In the genomic region with DNA sequence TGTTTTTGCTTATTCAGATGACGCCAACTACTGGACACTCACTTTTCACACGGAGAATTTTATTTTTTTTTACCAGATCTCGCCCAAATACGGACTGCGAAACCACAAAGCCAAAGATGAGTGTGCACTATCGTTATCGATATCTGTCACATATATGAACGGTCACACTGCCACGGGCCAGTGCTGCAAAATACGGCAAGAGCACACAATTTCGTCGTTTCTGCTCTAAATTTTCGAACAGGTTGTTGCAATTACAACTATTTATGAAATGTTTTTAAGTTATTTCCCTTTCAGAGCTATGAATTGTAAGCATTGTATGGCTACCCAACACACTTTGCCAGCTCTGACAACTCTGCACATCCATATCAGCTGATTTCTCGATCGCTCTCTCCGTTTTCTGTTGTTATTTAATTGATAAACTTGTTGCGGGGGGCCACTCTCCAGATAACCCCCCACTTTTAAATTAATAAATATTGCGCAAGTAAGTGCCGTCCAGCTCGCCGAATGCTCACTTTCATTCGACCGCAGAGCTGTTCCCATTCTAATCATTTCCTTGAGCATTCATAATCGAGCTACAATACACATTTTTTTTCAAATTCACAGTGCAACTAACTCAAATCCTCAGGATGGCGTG, we compare ENCODE assay signal across 1 fruit fly cellular context.
TF ChIP-seq lines count a peak whose summit lies in the region.

A gene (minus strand): TSS at position 134 of the 634 bp plus-strand sequence.
A gene (plus strand): TSS at position 222 of the 634 bp plus-strand sequence.

TF ChIP-seq in whole organism, embryonic, 481 proteins besides CTCF, POLR2A, EP300 and RAD21 (continued from another document and continues in another):
- TF ChIP-seq bbx (GFP tag; IDR thresholded peaks at IDR 0.05; lab: Robert Waterston, UW; ENCODE audit: partially characterized antibody) (peak; percentile 61), CG12219 (GFP tag; optimal IDR thresholded peaks at IDR 0.05; lab: Kevin White, UChicago) (no peak), so (GFP tag; IDR thresholded peaks at IDR 0.05; lab: Robert Waterston, UW) (no peak), tin (GFP tag; optimal IDR thresholded peaks at IDR 0.05; lab: Kevin White, UChicago) (peak; percentile 52), Blimp-1 (GFP tag; optimal IDR thresholded peaks at IDR 0.05; lab: Kevin White, UChicago) (no peak), abd-A (tag; optimal IDR thresholded peaks at IDR 0.05; lab: Kevin White, UChicago) (no peak), CG32772 (GFP tag; IDR thresholded peaks at IDR 0.05; lab: Robert Waterston, UW) (no peak), fd96Cb (tag; optimal IDR thresholded peaks at IDR 0.05; lab: Kevin White, UChicago) (peak; percentile 15), CG6683 (GFP tag; optimal IDR thresholded peaks at IDR 0.05; lab: Kevin White, UChicago) (no peak), hb (GFP tag; IDR thresholded peaks at IDR 0.05; lab: Robert Waterston, UW; ENCODE audit: partially characterized antibody) (no peak), CG18262 (tag; optimal IDR thresholded peaks at IDR 0.05; lab: Kevin White, UChicago) (no peak), psq (GFP tag; optimal IDR thresholded peaks at IDR 0.05; lab: Kevin White, UChicago) (peak; percentile 15), CG14050 (GFP tag; IDR thresholded peaks at IDR 0.05; lab: Robert Waterston, UW) (no peak), prd (optimal IDR thresholded peaks at IDR 0.05; lab: Kevin White, UChicago) (no peak), prd (GFP tag; IDR thresholded peaks at IDR 0.05; lab: Robert Waterston, UW) (peak; percentile 52; the same call in 1 of the 3 replicates), ci (GFP tag; IDR thresholded peaks at IDR 0.05; lab: Robert Waterston, UW) (peak; percentile 56; the same call in 1 of the 3 replicates), Dad (GFP tag; optimal IDR thresholded peaks at IDR 0.05; lab: Kevin White, UChicago) (no peak), usp (GFP tag; optimal IDR thresholded peaks at IDR 0.05; lab: Kevin White, UChicago) (no peak), CG4617 (GFP tag; optimal IDR thresholded peaks at IDR 0.05; lab: Kevin White, UChicago; ENCODE audit: borderline replicate concordance) (peak; percentile 85), phol (tag; optimal IDR thresholded peaks at IDR 0.05; lab: Kevin White, UChicago) (peak; percentile 61), CG8924 (tag; optimal IDR thresholded peaks at IDR 0.05; lab: Kevin White, UChicago) (peak; percentile 43), Bdp1 (GFP tag; optimal IDR thresholded peaks at IDR 0.05; lab: Kevin White, UChicago) (no peak), sqz (GFP tag; optimal IDR thresholded peaks at IDR 0.05; lab: Kevin White, UChicago) (no peak), luna (GFP tag; optimal IDR thresholded peaks at IDR 0.05; lab: Kevin White, UChicago) (peak; percentile 9), pb (GFP tag; optimal IDR thresholded peaks at IDR 0.05; lab: Kevin White, UChicago) (no peak), CG12104 (GFP tag; optimal IDR thresholded peaks at IDR 0.05; lab: Kevin White, UChicago) (no peak), amos (GFP tag; IDR thresholded peaks at IDR 0.05; lab: Robert Waterston, UW; ENCODE audit: partially characterized antibody) (peak; percentile 67; the same call in 1 of the 2 replicates), slou (GFP tag; optimal IDR thresholded peaks at IDR 0.05; lab: Kevin White, UChicago) (peak; percentile 6), fd3F (GFP tag; optimal IDR thresholded peaks at IDR 0.05; lab: Kevin White, UChicago) (no peak), gcm (GFP tag; optimal IDR thresholded peaks at IDR 0.05; lab: Kevin White, UChicago) (no peak), pan (optimal IDR thresholded peaks at IDR 0.05; lab: Kevin White, UChicago) (no peak), pan (GFP tag; optimal IDR thresholded peaks at IDR 0.05 in 1 of 2, IDR thresholded peaks at IDR 0.05 in 1 of 2) (peak in 1 of 2 experiments; percentile 30), HLHmδ (GFP tag; optimal IDR thresholded peaks at IDR 0.05; lab: Kevin White, UChicago) (no peak), CG6175 (GFP tag; IDR thresholded peaks at IDR 0.05; lab: Robert Waterston, UW) (no peak), E2f1 (GFP tag; IDR thresholded peaks at IDR 0.05; lab: Robert Waterston, UW) (no peak), ERR (GFP tag; optimal IDR thresholded peaks at IDR 0.05; lab: Kevin White, UChicago) (peak; percentile 91), CG8388 (GFP tag; optimal IDR thresholded peaks at IDR 0.05; lab: Kevin White, UChicago) (no peak), Dll (GFP tag; IDR thresholded peaks at IDR 0.05; lab: Robert Waterston, UW; ENCODE audit: partially characterized antibody) (peak; percentile 69), disco-r (GFP tag; optimal IDR thresholded peaks at IDR 0.05; lab: Kevin White, UChicago) (no peak), Oaz (GFP tag; IDR thresholded peaks at IDR 0.05; lab: Robert Waterston, UW) (no peak), Xrp1 (GFP tag; IDR thresholded peaks at IDR 0.05; lab: Robert Waterston, UW) (peak; percentile 46; the same call in 1 of the 2 replicates), btn (GFP tag; optimal IDR thresholded peaks at IDR 0.05; lab: Kevin White, UChicago) (no peak), CG30403 (GFP tag; optimal IDR thresholded peaks at IDR 0.05; lab: Kevin White, UChicago) (peak; percentile 62), NK7.1 (GFP tag; optimal IDR thresholded peaks at IDR 0.05; lab: Kevin White, UChicago) (no peak), otp (GFP tag; IDR thresholded peaks at IDR 0.05; lab: Robert Waterston, UW) (no peak), crc (GFP tag; optimal IDR thresholded peaks at IDR 0.05; lab: Kevin White, UChicago) (peak; percentile 23), CG1024 (GFP tag; IDR thresholded peaks at IDR 0.05; lab: Robert Waterston, UW) (peak; percentile 43), CG2202 (tag; optimal IDR thresholded peaks at IDR 0.05; lab: Kevin White, UChicago) (no peak), CG1233 (GFP tag; optimal IDR thresholded peaks at IDR 0.05; lab: Kevin White, UChicago) (peak; percentile 36), Dek (tag; optimal IDR thresholded peaks at IDR 0.05; lab: Kevin White, UChicago) (no peak), E2f2 (GFP tag; IDR thresholded peaks at IDR 0.05; lab: Robert Waterston, UW) (peak; percentile 63), chinmo (GFP tag; IDR thresholded peaks at IDR 0.05; lab: Robert Waterston, UW; ENCODE audit: partially characterized antibody) (no peak), Six4 (GFP tag; optimal IDR thresholded peaks at IDR 0.05; lab: Kevin White, UChicago) (peak; percentile 11), CG33213 (GFP tag; optimal IDR thresholded peaks at IDR 0.05; lab: Kevin White, UChicago) (peak; percentile 48), gcm2 (GFP tag; optimal IDR thresholded peaks at IDR 0.05; lab: Kevin White, UChicago) (no peak), Kr (GFP tag; optimal IDR thresholded peaks at IDR 0.05; lab: Kevin White, UChicago) (no peak), lola (GFP tag; optimal IDR thresholded peaks at IDR 0.05; lab: Kevin White, UChicago) (no peak), NC2β (GFP tag; optimal IDR thresholded peaks at IDR 0.05; lab: Kevin White, UChicago) (peak; percentile 29), bcd (GFP tag; optimal IDR thresholded peaks at IDR 0.05; lab: Kevin White, UChicago) (peak; percentile 53), grn (GFP tag; optimal IDR thresholded peaks at IDR 0.05; lab: Kevin White, UChicago) (peak; percentile 17), CG31441 (GFP tag; IDR thresholded peaks at IDR 0.05; lab: Robert Waterston, UW) (no peak), da (GFP tag; optimal IDR thresholded peaks at IDR 0.05; lab: Kevin White, UChicago) (no peak), ash1 (GFP tag; optimal IDR thresholded peaks at IDR 0.05; lab: Kevin White, UChicago) (no peak), Hsf (GFP tag; optimal IDR thresholded peaks at IDR 0.05; lab: Kevin White, UChicago) (peak; percentile 35), CG13123 (GFP tag; optimal IDR thresholded peaks at IDR 0.05; lab: Kevin White, UChicago) (no peak), gce (GFP tag; IDR thresholded peaks at IDR 0.05; lab: Robert Waterston, UW) (no peak), Doc2 (GFP tag; IDR thresholded peaks at IDR 0.05; lab: Robert Waterston, UW) (no peak), mirr (GFP tag; optimal IDR thresholded peaks at IDR 0.05; lab: Kevin White, UChicago) (no peak), CG11085 (GFP tag; IDR thresholded peaks at IDR 0.05; lab: Robert Waterston, UW) (peak; percentile 37; the same call in 1 of the 2 replicates), caup (GFP tag; optimal IDR thresholded peaks at IDR 0.05; lab: Kevin White, UChicago; ENCODE audit: severe bottlenecking) (peak; percentile 42), oc (tag; optimal IDR thresholded peaks at IDR 0.05; lab: Kevin White, UChicago) (no peak), CG17186 (GFP tag; optimal IDR thresholded peaks at IDR 0.05; lab: Kevin White, UChicago) (peak; percentile 68), jing (GFP tag; optimal IDR thresholded peaks at IDR 0.05; lab: Kevin White, UChicago) (no peak), Trl (optimal IDR thresholded peaks at IDR 0.05; lab: Kevin White, UChicago) (peak in 1 of 2 experiments; percentile 55), Trl (GFP tag; optimal IDR thresholded peaks at IDR 0.05; lab: Kevin White, UChicago) (peak; percentile 21), CG17385 (GFP tag; optimal IDR thresholded peaks at IDR 0.05; lab: Kevin White, UChicago) (no peak), CG14667 (GFP tag; IDR thresholded peaks at IDR 0.05; lab: Robert Waterston, UW) (no peak), CG13624 (GFP tag; optimal IDR thresholded peaks at IDR 0.05; lab: Kevin White, UChicago) (peak; percentile 77), CG11247 (GFP tag; IDR thresholded peaks at IDR 0.05; lab: Robert Waterston, UW) (0 out of 2 replicates have a peak, but pooled peaks have one; percentile 10), CG8089 (GFP tag; optimal IDR thresholded peaks at IDR 0.05; lab: Kevin White, UChicago) (peak; percentile 20), CG3726 (GFP tag; IDR thresholded peaks at IDR 0.05; lab: Robert Waterston, UW) (no peak), Hey (tag; optimal IDR thresholded peaks at IDR 0.05; lab: Kevin White, UChicago) (no peak), ham (GFP tag; IDR thresholded peaks at IDR 0.05; lab: Robert Waterston, UW) (no peak), CG3163 (GFP tag; optimal IDR thresholded peaks at IDR 0.05; lab: Kevin White, UChicago) (peak; percentile 15), grau (tag; optimal IDR thresholded peaks at IDR 0.05; lab: Kevin White, UChicago) (peak; percentile 37), Mad (GFP tag; optimal IDR thresholded peaks at IDR 0.05; lab: Kevin White, UChicago) (peak; percentile 25), wek (GFP tag; optimal IDR thresholded peaks at IDR 0.05; lab: Kevin White, UChicago) (no peak), CG10431 (GFP tag; optimal IDR thresholded peaks at IDR 0.05; lab: Kevin White, UChicago) (peak; percentile 73), CkIIα-i1 (GFP tag; IDR thresholded peaks at IDR 0.05; lab: Robert Waterston, UW) (no peak), CG8281 (tag; optimal IDR thresholded peaks at IDR 0.05; lab: Kevin White, UChicago) (no peak), CG11456 (GFP tag; IDR thresholded peaks at IDR 0.05; lab: Robert Waterston, UW) (peak; percentile 58; the same call in 1 of the 3 replicates), Sry-δ (GFP tag; optimal IDR thresholded peaks at IDR 0.05; lab: Kevin White, UChicago) (peak; percentile 86), bigmax (GFP tag; optimal IDR thresholded peaks at IDR 0.05; lab: Kevin White, UChicago) (peak; percentile 46), CG2889 (GFP tag; IDR thresholded peaks at IDR 0.05; lab: Robert Waterston, UW) (no peak), wdn (GFP tag; IDR thresholded peaks at IDR 0.05; lab: Robert Waterston, UW) (0 out of 2 replicates have a peak, but pooled peaks have one; percentile 2), croc (GFP tag; conservative IDR thresholded peaks at IDR 0.05; lab: Robert Waterston, UW) (no peak), Bteb2 (GFP tag; optimal IDR thresholded peaks at IDR 0.05; lab: Kevin White, UChicago) (no peak), CG2712 (tag; optimal IDR thresholded peaks at IDR 0.05; lab: Kevin White, UChicago) (peak; percentile 28), CG10979 (tag; optimal IDR thresholded peaks at IDR 0.05; lab: Kevin White, UChicago) (no peak), dpn (GFP tag; optimal IDR thresholded peaks at IDR 0.05; lab: Kevin White, UChicago) (peak; percentile 59 to 67), klu (GFP tag; IDR thresholded peaks at IDR 0.05; lab: Robert Waterston, UW) (no peak), Neu2 (GFP tag; optimal IDR thresholded peaks at IDR 0.05; lab: Kevin White, UChicago; ENCODE audit: borderline replicate concordance) (no peak), H15 (GFP tag; IDR thresholded peaks at IDR 0.05; lab: Robert Waterston, UW) (no peak), vvl (GFP tag; IDR thresholded peaks at IDR 0.05; lab: Robert Waterston, UW) (peak; percentile 41), CG8765 (GFP tag; IDR thresholded peaks at IDR 0.05; lab: Robert Waterston, UW) (no peak), Med (GFP tag; lab: Kevin White, UChicago) (peak; percentile 94), CG11696 (GFP tag; IDR thresholded peaks at IDR 0.05; lab: Robert Waterston, UW) (no peak), CG11723 (GFP tag; optimal IDR thresholded peaks at IDR 0.05; lab: Kevin White, UChicago) (peak; percentile 17), CG2116 (GFP tag; optimal IDR thresholded peaks at IDR 0.05; lab: Kevin White, UChicago) (peak; percentile 87), Ravus (GFP tag; IDR thresholded peaks at IDR 0.05; lab: Robert Waterston, UW) (no peak), pfk (GFP tag; optimal IDR thresholded peaks at IDR 0.05; lab: Kevin White, UChicago) (no peak), lov (optimal IDR thresholded peaks at IDR 0.05; lab: Kevin White, UChicago) (no peak), lov (GFP tag; IDR thresholded peaks at IDR 0.05; lab: Robert Waterston, UW) (no peak), knrl (GFP tag; IDR thresholded peaks at IDR 0.05; lab: Robert Waterston, UW; ENCODE audit: partially characterized antibody) (peak; percentile 65), Tbp (GFP tag; optimal IDR thresholded peaks at IDR 0.05; lab: Kevin White, UChicago) (no peak), Hr51 (GFP tag; optimal IDR thresholded peaks at IDR 0.05; lab: Kevin White, UChicago) (peak in 1 of 2 experiments; percentile 14), CG15514 (GFP tag; optimal IDR thresholded peaks at IDR 0.05; lab: Kevin White, UChicago) (peak; percentile 68), trem (tag; optimal IDR thresholded peaks at IDR 0.05; lab: Kevin White, UChicago) (peak; percentile 41), ftz-f1 (GFP tag; optimal IDR thresholded peaks at IDR 0.05; lab: Kevin White, UChicago) (no peak), Hr3 (GFP tag; optimal IDR thresholded peaks at IDR 0.05; lab: Kevin White, UChicago) (peak; percentile 18), CG17802 (tag; optimal IDR thresholded peaks at IDR 0.05; lab: Kevin White, UChicago) (no peak), ro (GFP tag; IDR thresholded peaks at IDR 0.05; lab: Robert Waterston, UW) (no peak), CG7928 (GFP tag; optimal IDR thresholded peaks at IDR 0.05; lab: Kevin White, UChicago) (no peak), CG10267 (tag; optimal IDR thresholded peaks at IDR 0.05; lab: Kevin White, UChicago) (peak; percentile 94), chn (GFP tag; optimal IDR thresholded peaks at IDR 0.05; lab: Kevin White, UChicago) (peak; percentile 44)
